Fruit fly (Drosophila melanogaster): Measurements from ENCODE around the gene CG13248.

The CG13248 gene

dm6 chr3L:20410345-20410744 is at the start of gene CG13248:
CG13248 (minus strand) TSS chr3L:20410566.
- no peak for TF ChIP-seq lola (GFP tag; optimal IDR thresholded peaks at IDR 0.05)

dm6 chr3L:20452813-20453682 is 42.7 kb upstream of the CG13248 start, which contains the start of gene CG5199:
CG5199 (minus strand) TSS chr3L:20452864.
- TF ChIP-seq Sp1 (GFP tag; optimal IDR thresholded peaks at IDR 0.05) (peak; percentile 59), Hr78 (GFP tag; optimal IDR thresholded peaks at IDR 0.05) (no peak), psq (GFP tag; optimal IDR thresholded peaks at IDR 0.05) (peak; percentile 64), pan (optimal IDR thresholded peaks at IDR 0.05) (no peak), sage (GFP tag; optimal IDR thresholded peaks at IDR 0.05) (peak; percentile 7), foxo (GFP tag; optimal IDR thresholded peaks at IDR 0.05) (peak in 1 of 2 experiments; percentile 74), Dif (GFP tag; optimal IDR thresholded peaks at IDR 0.05; ENCODE audit: partially characterized antibody) (no peak), woc (GFP tag; optimal IDR thresholded peaks at IDR 0.05) (no peak), Vsx2 (GFP tag; optimal IDR thresholded peaks at IDR 0.05; ENCODE audit: partially characterized antibody) (no peak), N (GFP tag; optimal IDR thresholded peaks at IDR 0.05) (no peak), Jra (GFP tag; optimal IDR thresholded peaks at IDR 0.05) (no peak), dmrt93B (GFP tag; optimal IDR thresholded peaks at IDR 0.05) (peak; percentile 41), GATAd (GFP tag; optimal IDR thresholded peaks at IDR 0.05) (no peak), dl (GFP tag; optimal IDR thresholded peaks at IDR 0.05; ENCODE audit: insufficient read depth in 1 of 2, partially characterized antibody in 2 of 2) (no peak), HLH106 (tag; optimal IDR thresholded peaks at IDR 0.05) (peak; percentile 80), fru (GFP tag; optimal IDR thresholded peaks at IDR 0.05) (peak; percentile 23), brk (GFP tag; optimal IDR thresholded peaks at IDR 0.05) (peak; percentile 41), Hr83 (GFP tag; optimal IDR thresholded peaks at IDR 0.05; ENCODE audit: poor library complexity, severe bottlenecking) (peak; percentile 44), rgr (GFP tag; optimal IDR thresholded peaks at IDR 0.05) (peak; percentile 44), OdsH (GFP tag; optimal IDR thresholded peaks at IDR 0.05) (peak; percentile 30), Hnf4 (GFP tag; optimal IDR thresholded peaks at IDR 0.05) (peak; percentile 13), ey (GFP tag; optimal IDR thresholded peaks at IDR 0.05) (peak; percentile 11), CG9705 (GFP tag; optimal IDR thresholded peaks at IDR 0.05) (peak; percentile 4), lola (GFP tag; optimal IDR thresholded peaks at IDR 0.05) (no peak), sv (GFP tag; optimal IDR thresholded peaks at IDR 0.05) (no peak), tai (GFP tag; optimal IDR thresholded peaks at IDR 0.05) (no peak), br (GFP tag; optimal IDR thresholded peaks at IDR 0.05) (no peak), h (GFP tag; optimal IDR thresholded peaks at IDR 0.05) (peak; percentile 50), dsf (GFP tag; optimal IDR thresholded peaks at IDR 0.05; ENCODE audit: borderline replicate concordance) (no peak), CrebA (GFP tag; optimal IDR thresholded peaks at IDR 0.05; ENCODE audit: borderline replicate concordance) (no peak), Rel (GFP tag; optimal IDR thresholded peaks at IDR 0.05) (no peak), Rel (tag; optimal IDR thresholded peaks at IDR 0.05) (no peak), Dfd (GFP tag; optimal IDR thresholded peaks at IDR 0.05) (no peak), Mio (GFP tag; optimal IDR thresholded peaks at IDR 0.05) (no peak), Myc (optimal IDR thresholded peaks at IDR 0.05) (peak; percentile 26), jim (GFP tag; optimal IDR thresholded peaks at IDR 0.05) (no peak), CG32264 (GFP tag; optimal IDR thresholded peaks at IDR 0.05) (no peak), usp (GFP tag; optimal IDR thresholded peaks at IDR 0.05) (no peak), Abd-B (GFP tag; optimal IDR thresholded peaks at IDR 0.05) (no peak)

dm6 chr3L:20448773-20449172 is 38.4 kb upstream of the CG13248 start:
- TF ChIP-seq dmrt93B (GFP tag; optimal IDR thresholded peaks at IDR 0.05) (no peak), GATAd (GFP tag; optimal IDR thresholded peaks at IDR 0.05) (no peak), sv (GFP tag; optimal IDR thresholded peaks at IDR 0.05) (no peak), HLH106 (tag; optimal IDR thresholded peaks at IDR 0.05) (no peak), Dif (GFP tag; optimal IDR thresholded peaks at IDR 0.05; ENCODE audit: partially characterized antibody) (no peak), Jra (GFP tag; optimal IDR thresholded peaks at IDR 0.05) (no peak), OdsH (GFP tag; optimal IDR thresholded peaks at IDR 0.05) (no peak), tai (GFP tag; optimal IDR thresholded peaks at IDR 0.05) (no peak), jim (GFP tag; optimal IDR thresholded peaks at IDR 0.05) (no peak), brk (GFP tag; optimal IDR thresholded peaks at IDR 0.05) (no peak), woc (GFP tag; optimal IDR thresholded peaks at IDR 0.05) (no peak), Hr83 (GFP tag; optimal IDR thresholded peaks at IDR 0.05; ENCODE audit: poor library complexity, severe bottlenecking) (no peak), CG9705 (GFP tag; optimal IDR thresholded peaks at IDR 0.05) (no peak), Hr78 (GFP tag; optimal IDR thresholded peaks at IDR 0.05) (no peak), br (GFP tag; optimal IDR thresholded peaks at IDR 0.05) (no peak), dsf (GFP tag; optimal IDR thresholded peaks at IDR 0.05; ENCODE audit: borderline replicate concordance) (no peak)
